Worm (Caenorhabditis elegans) whole organism, midembryonic: ENCODE data around the gene sru-25.

Experiments
- T22C8.4 ChIP-seq: fragments of 200-800 bp; sonication (Bioruptor generic); IDR thresholded peaks from 2 replicates; pipeline ENCODE4 v1.3.6; 2022; ENCODE audit warnings: missing genetic modification characterization, missing compliant biosample characterization
- cog-1 ChIP-seq: sonication (generic microtip); optimal IDR thresholded peaks from 2 replicates; lab custom pipeline; 2016; ENCODE audit warnings: missing genetic modification characterization, missing compliant biosample characterization
- flt-1 ChIP-seq: fragments of 200-800 bp; sonication (Bioruptor generic); IDR thresholded peaks from 2 replicates; pipeline ENCODE4 v1.3.6; 2022; ENCODE audit warnings: missing genetic modification characterization, missing compliant biosample characterization
- klf-2 ChIP-seq: fragments of 200-800 bp; sonication (Bioruptor generic); conservative IDR thresholded peaks from 2 replicates; pipeline ENCODE4 v1.3.6; 2022; ENCODE audit warnings: missing genetic modification reagents, missing genetic modification characterization, missing compliant biosample characterization
- med-1 ChIP-seq: sonication (generic microtip); optimal IDR thresholded peaks from 2 replicates; lab custom pipeline; 2017; ENCODE audit warnings: missing genetic modification characterization, mild to moderate bottlenecking, missing compliant biosample characterization, antibody characterized with exemption, missing genetic modification reagents; ENCODE audit not compliant: insufficient read depth
- ref-1 ChIP-seq: fragments of 200-800 bp; sonication (Bioruptor generic); conservative IDR thresholded peaks from 2 replicates; pipeline ENCODE4 v1.3.6; 2022; ENCODE audit warnings: missing genetic modification reagents, missing genetic modification characterization, missing compliant biosample characterization
- tab-1 ChIP-seq: fragments of 200-800 bp; sonication (Bioruptor generic); IDR thresholded peaks from 2 replicates; pipeline ENCODE4 v1.3.6; 2022; ENCODE audit warnings: missing genetic modification characterization, missing compliant biosample characterization
- ztf-23 ChIP-seq: fragments of 200-800 bp; sonication (Bioruptor generic); IDR thresholded peaks from 2 replicates; pipeline ENCODE4 v1.3.6; 2022; ENCODE audit warnings: missing genetic modification reagents, missing genetic modification characterization, missing compliant biosample characterization
- ztf-29 ChIP-seq: fragments of 200-800 bp; sonication (Bioruptor generic); IDR thresholded peaks from 2 replicates; pipeline ENCODE4 v1.3.6; 2022; ENCODE audit warnings: missing genetic modification reagents, missing genetic modification characterization, missing compliant biosample characterization

The sru-25 gene

DNA sequence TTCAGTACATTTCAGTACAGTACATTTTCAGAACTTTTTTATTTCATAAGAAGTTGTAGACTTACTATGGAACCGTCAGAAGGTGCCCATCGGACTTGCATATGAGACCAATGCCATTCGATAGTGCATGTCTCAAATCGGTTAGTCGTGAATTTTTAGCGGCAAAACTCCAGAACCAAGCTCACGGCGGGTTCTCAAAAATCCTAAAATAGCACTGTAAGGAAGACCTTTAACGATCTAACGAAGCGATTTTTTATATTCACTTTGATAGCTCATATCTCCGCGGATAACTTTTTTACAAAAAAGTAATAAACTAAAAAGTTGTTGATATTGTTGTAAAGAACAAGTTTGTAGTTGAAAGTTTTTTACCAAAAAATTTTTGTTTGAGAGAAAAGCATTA, at the start of gene sru-25:
sru-25 (minus strand) TSS at position 101 of the 400 bp plus-strand sequence.
- no peak for TF ChIP-seq ref-1 (GFP tag; lab: Robert Waterston, UW)
- no peak for TF ChIP-seq ztf-23 (GFP tag; lab: Robert Waterston, UW)
- TF ChIP-seq tab-1 (GFP tag; lab: Robert Waterston, UW), result no peak
- TF ChIP-seq med-1 (GFP tag; lab: Kevin White, UChicago), result no peak
- TF ChIP-seq flt-1 (GFP tag; lab: Robert Waterston, UW), result no peak
- TF ChIP-seq ztf-29 (GFP tag; lab: Robert Waterston, UW), result no peak
- no peak for TF ChIP-seq T22C8.4 (GFP tag; lab: Robert Waterston, UW)
- TF ChIP-seq klf-2, result no peak
- TF ChIP-seq cog-1 (tag; lab: Kevin White, UChicago), result no peak

DNA sequence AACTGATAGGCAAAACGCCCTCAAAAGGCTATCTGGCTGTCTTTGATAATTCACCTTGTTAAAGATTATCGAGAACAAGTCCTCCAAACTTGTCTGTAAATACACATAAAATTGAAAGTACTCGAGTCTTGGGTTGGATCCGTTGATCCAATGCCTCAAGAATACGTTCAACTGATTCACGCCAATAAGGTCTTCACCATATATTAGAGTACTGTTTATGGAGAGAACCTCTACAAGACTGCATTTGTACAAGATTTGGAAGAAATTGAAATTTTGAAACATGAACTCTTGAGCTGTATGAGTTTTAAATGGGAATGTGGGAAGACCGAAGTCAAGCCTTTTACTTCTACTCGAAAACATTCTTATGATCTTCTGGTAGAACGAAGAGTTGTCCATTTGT, 48.8 kb upstream of the sru-25 start:
- TF ChIP-seq ztf-23 (GFP tag; lab: Robert Waterston, UW) (no peak), T22C8.4 (GFP tag; lab: Robert Waterston, UW) (no peak), cog-1 (tag; lab: Kevin White, UChicago) (no peak), med-1 (GFP tag; lab: Kevin White, UChicago) (no peak), tab-1 (GFP tag; lab: Robert Waterston, UW) (no peak), ztf-29 (GFP tag; lab: Robert Waterston, UW) (no peak), flt-1 (GFP tag; lab: Robert Waterston, UW) (no peak), ref-1 (GFP tag; lab: Robert Waterston, UW) (no peak), klf-2 (no peak)

DNA sequence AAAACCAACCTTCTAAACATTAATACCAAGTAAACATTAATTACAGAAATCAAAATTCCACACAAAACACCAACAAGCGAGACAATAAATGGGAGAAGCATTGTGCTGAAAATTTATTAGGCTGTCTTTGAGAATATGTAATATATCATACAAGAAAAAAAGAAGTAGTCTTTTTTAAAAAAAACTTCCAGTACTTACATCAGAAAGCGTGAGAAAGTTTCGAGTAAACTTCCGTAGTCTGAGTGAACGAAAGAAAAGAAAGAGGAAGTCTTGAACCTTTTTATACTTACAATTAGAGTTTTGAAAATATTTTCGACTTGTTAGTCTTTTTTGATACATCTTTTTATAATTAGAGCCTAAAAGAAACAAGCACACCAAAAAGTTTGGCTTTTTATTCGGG, 45.6 kb upstream of the sru-25 start, which contains the start of gene srbc-40:
srbc-40 (minus strand) TSS at position 101 of the 400 bp plus-strand sequence.
- TF ChIP-seq cog-1 (tag; lab: Kevin White, UChicago) (no peak), ref-1 (GFP tag; lab: Robert Waterston, UW) (no peak), ztf-29 (GFP tag; lab: Robert Waterston, UW) (no peak), flt-1 (GFP tag; lab: Robert Waterston, UW) (no peak), ztf-23 (GFP tag; lab: Robert Waterston, UW) (no peak), T22C8.4 (GFP tag; lab: Robert Waterston, UW) (no peak), med-1 (GFP tag; lab: Kevin White, UChicago) (no peak), tab-1 (GFP tag; lab: Robert Waterston, UW) (no peak), klf-2 (no peak)

DNA sequence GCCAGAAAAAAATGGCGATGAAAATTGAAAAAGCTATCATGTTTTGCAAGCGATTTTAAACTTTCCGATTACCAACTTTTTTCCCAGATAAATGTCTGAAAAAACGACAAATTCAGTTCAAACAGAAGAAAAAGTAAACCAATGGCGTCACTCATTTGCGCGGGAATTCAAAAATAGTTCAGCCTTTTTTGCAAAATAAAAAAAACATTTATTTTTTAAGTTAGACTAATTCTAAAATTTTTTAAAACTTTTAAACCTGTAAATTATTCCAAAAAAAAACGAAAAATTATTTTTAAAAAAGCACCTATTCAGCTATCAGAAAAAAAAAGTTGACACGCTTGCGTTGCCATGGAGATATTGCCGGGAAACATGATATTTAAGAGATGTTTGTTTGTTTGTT, 38.8 kb upstream of the sru-25 start, which contains the start of gene cyp-33C11:
cyp-33C11 (minus strand) TSS at position 101 of the 400 bp plus-strand sequence.
- TF ChIP-seq ztf-29 (GFP tag; lab: Robert Waterston, UW) (no peak), med-1 (GFP tag; lab: Kevin White, UChicago) (no peak), ref-1 (GFP tag; lab: Robert Waterston, UW) (no peak), klf-2 (no peak), cog-1 (tag; lab: Kevin White, UChicago) (no peak)

ce11 chrV:708808-709207, 34.7 kb upstream of the sru-25 start, which contains the start of gene srbc-39:
Gene srbc-39 (plus strand): TSS chrV:709108.
- TF ChIP-seq ref-1 (GFP tag; lab: Robert Waterston, UW), result no peak
- TF ChIP-seq cog-1 (tag; lab: Kevin White, UChicago), result no peak
- TF ChIP-seq klf-2, result no peak
- TF ChIP-seq ztf-23 (GFP tag; lab: Robert Waterston, UW), result no peak
- TF ChIP-seq med-1 (GFP tag; lab: Kevin White, UChicago), result no peak
- no peak for TF ChIP-seq flt-1 (GFP tag; lab: Robert Waterston, UW)
- no peak for TF ChIP-seq tab-1 (GFP tag; lab: Robert Waterston, UW)
- no peak for TF ChIP-seq T22C8.4 (GFP tag; lab: Robert Waterston, UW)
- no peak for TF ChIP-seq ztf-29 (GFP tag; lab: Robert Waterston, UW)

DNA sequence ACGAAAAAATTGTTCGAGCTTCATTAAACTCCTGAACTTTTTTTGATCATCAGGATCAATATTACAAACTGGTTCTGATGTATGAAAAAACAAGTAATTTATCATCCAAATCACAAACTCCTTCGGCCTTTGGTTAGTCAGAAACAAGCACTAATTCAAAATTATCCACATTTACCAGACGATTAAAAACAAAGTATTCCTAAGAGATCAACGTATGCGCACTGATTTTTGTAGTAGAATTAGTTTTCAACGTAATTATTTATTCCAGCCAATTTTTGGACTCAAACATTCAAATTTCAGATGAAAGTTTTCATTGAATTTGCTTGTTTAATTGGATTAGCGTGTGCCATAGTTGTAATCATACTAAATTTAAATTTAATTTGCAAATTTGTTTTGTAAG, 32.8 kb upstream of the sru-25 start, which contains the start of gene srbc-38:
srbc-38 (plus strand) TSS at position 301 of the 400 bp plus-strand sequence.
- TF ChIP-seq ztf-23 (GFP tag; lab: Robert Waterston, UW) (no peak), cog-1 (tag; lab: Kevin White, UChicago) (no peak), flt-1 (GFP tag; lab: Robert Waterston, UW) (no peak), klf-2 (no peak), ref-1 (GFP tag; lab: Robert Waterston, UW) (no peak), tab-1 (GFP tag; lab: Robert Waterston, UW) (no peak), med-1 (GFP tag; lab: Kevin White, UChicago) (no peak), ztf-29 (GFP tag; lab: Robert Waterston, UW) (no peak), T22C8.4 (GFP tag; lab: Robert Waterston, UW) (no peak)

DNA sequence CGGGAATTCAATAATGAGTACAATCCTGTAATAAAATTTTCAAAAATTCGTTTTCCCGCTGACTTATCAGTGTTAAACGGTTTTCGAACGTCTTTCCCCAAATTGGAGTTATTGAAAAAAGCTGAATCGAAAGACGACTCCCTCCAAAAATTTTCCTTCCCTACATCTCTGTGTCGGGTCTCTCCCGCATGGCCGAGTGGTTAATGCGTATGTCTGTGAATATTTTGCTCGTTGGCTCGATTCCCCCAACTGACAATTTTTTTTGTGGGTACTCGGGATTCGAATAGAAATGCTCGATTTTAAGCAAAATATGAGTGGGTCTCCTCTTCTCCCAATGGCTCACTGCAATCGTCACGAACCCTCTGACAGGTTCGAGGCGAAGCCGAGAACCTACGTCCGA, 32.3 kb upstream of the sru-25 start:
- TF ChIP-seq ref-1 (GFP tag; lab: Robert Waterston, UW) (peak; percentile 69), ztf-23 (GFP tag; lab: Robert Waterston, UW) (peak; percentile 68; the same call in 1 of the 2 replicates), flt-1 (GFP tag; lab: Robert Waterston, UW) (peak; percentile 66; the same call in 1 of the 2 replicates)

ce11 chrV:702260-702659, 28.1 kb upstream of the sru-25 start, which contains the start of gene srbc-37:
Gene srbc-37 (plus strand): TSS chrV:702560.
- no peak for TF ChIP-seq T22C8.4 (GFP tag; lab: Robert Waterston, UW)
- no peak for TF ChIP-seq flt-1 (GFP tag; lab: Robert Waterston, UW)
- TF ChIP-seq med-1 (GFP tag; lab: Kevin White, UChicago), result no peak
- no peak for TF ChIP-seq ztf-29 (GFP tag; lab: Robert Waterston, UW)
- TF ChIP-seq cog-1 (tag; lab: Kevin White, UChicago), result no peak
- no peak for TF ChIP-seq tab-1 (GFP tag; lab: Robert Waterston, UW)
- no peak for TF ChIP-seq ref-1 (GFP tag; lab: Robert Waterston, UW)
- no peak for TF ChIP-seq ztf-23 (GFP tag; lab: Robert Waterston, UW)
- no peak for TF ChIP-seq klf-2

ce11 chrV:699489-700129, 25.5 kb upstream of the sru-25 start, which contains the start of the genes ugt-29 and srx-5:
Gene ugt-29 (minus strand): TSS chrV:699589.
Gene srx-5 (plus strand): TSS chrV:700079.
- TF ChIP-seq flt-1 (GFP tag; lab: Robert Waterston, UW), result no peak
- no peak for TF ChIP-seq ztf-29 (GFP tag; lab: Robert Waterston, UW)
- TF ChIP-seq med-1 (GFP tag; lab: Kevin White, UChicago), result no peak
- TF ChIP-seq klf-2, result no peak
- TF ChIP-seq T22C8.4 (GFP tag; lab: Robert Waterston, UW), result no peak
- TF ChIP-seq ztf-23 (GFP tag; lab: Robert Waterston, UW), result no peak
- TF ChIP-seq cog-1 (tag; lab: Kevin White, UChicago), result no peak
- no peak for TF ChIP-seq ref-1 (GFP tag; lab: Robert Waterston, UW)
- TF ChIP-seq tab-1 (GFP tag; lab: Robert Waterston, UW), result no peak
